Worm (Caenorhabditis elegans) whole organism, L4 larva: ENCODE data around the gene adh-1.

Experiments used
- F26F4.8 ChIP-seq: fragments of 200-800 bp; sonication (Bioruptor generic); conservative IDR thresholded peaks from 2 replicates; pipeline ENCODE4 v1.3.6; 2022; ENCODE audit warnings: missing genetic modification characterization, missing compliant biosample characterization
- F44E2.7 ChIP-seq: fragments of 200-800 bp; sonication (Bioruptor generic); IDR thresholded peaks from 2 replicates; pipeline ENCODE4 v2.1.2; 2022; ENCODE audit warnings: missing genetic modification characterization, missing compliant biosample characterization
- F49E8.2 ChIP-seq: sonication (generic microtip); optimal IDR thresholded peaks from 2 replicates; lab custom pipeline; 2016; ENCODE audit warnings: missing compliant biosample characterization, mild to moderate bottlenecking, missing genetic modification characterization, borderline replicate concordance
- Y5F2A.4 ChIP-seq: fragments of 200-800 bp; sonication (Bioruptor generic); optimal IDR thresholded peaks from 2 replicates; lab custom pipeline; 2018; ENCODE audit warnings: mild to moderate bottlenecking, missing genetic modification characterization, missing compliant biosample characterization
- Y75B8A.6 ChIP-seq: fragments of 200-800 bp; sonication (Bioruptor generic); IDR thresholded peaks from 2 replicates; pipeline ENCODE4 v1.3.6; 2022; ENCODE audit warnings: missing genetic modification reagents, missing genetic modification characterization, missing compliant biosample characterization
- aha-1 ChIP-seq: fragments of 150-350 bp; peaks from one replicate; lab custom pipeline; 2014; ENCODE audit warnings: missing biosample characterization, missing genetic modification characterization
- ama-1 ChIP-seq: fragments of 150-350 bp; optimal IDR thresholded peaks from 2 replicates; lab custom pipeline; 2014; ENCODE audit warnings: inconsistent platforms, mixed read lengths
- ceh-62 ChIP-seq: sonication (generic microtip); optimal IDR thresholded peaks from 2 replicates; lab custom pipeline; 2017; ENCODE audit warnings: missing biosample characterization, missing genetic modification characterization
- ces-1 ChIP-seq: fragments of 150-350 bp; sonication (generic microtip); optimal IDR thresholded peaks from 4 replicates; lab custom pipeline; 2014; ENCODE audit warnings: missing biosample characterization, missing genetic modification reagents, missing genetic modification characterization
- dmd-6 ChIP-seq: fragments of 200-800 bp; sonication (Bioruptor generic); IDR thresholded peaks from 2 replicates; pipeline ENCODE4 v1.3.6; 2022; ENCODE audit warnings: missing genetic modification reagents, missing genetic modification characterization, missing compliant biosample characterization
- dmd-8 ChIP-seq: fragments of 200-800 bp; sonication (Bioruptor generic); IDR thresholded peaks from 2 replicates; pipeline ENCODE4 v1.3.6; 2022; ENCODE audit warnings: missing genetic modification characterization, missing compliant biosample characterization
- dmd-9 ChIP-seq: fragments of 200-800 bp; sonication (Bioruptor generic); IDR thresholded peaks from 2 replicates; pipeline ENCODE4 v1.3.6; 2022; ENCODE audit warnings: missing genetic modification reagents, missing genetic modification characterization, missing compliant biosample characterization
- dve-1 ChIP-seq: sonication (generic microtip); optimal IDR thresholded peaks from 2 replicates; lab custom pipeline; 2017; ENCODE audit warnings: antibody characterized with exemption, mild to moderate bottlenecking, missing genetic modification characterization, missing compliant biosample characterization; ENCODE audit not compliant: insufficient read depth
- egl-43 ChIP-seq: fragments of 200-800 bp; sonication (Bioruptor generic); IDR thresholded peaks from 2 replicates; pipeline ENCODE4 v1.3.6; 2022; ENCODE audit warnings: missing genetic modification reagents, missing genetic modification characterization, missing compliant biosample characterization
- fos-1 ChIP-seq: fragments of 150-350 bp; optimal IDR thresholded peaks from 2 replicates; lab custom pipeline; 2014; ENCODE audit warnings: missing biosample characterization, missing genetic modification characterization
- gei-8 ChIP-seq: fragments of 200-800 bp; sonication (Bioruptor generic); optimal IDR thresholded peaks from 2 replicates; lab custom pipeline; 2018; ENCODE audit warnings: mild to moderate bottlenecking, missing genetic modification characterization, missing compliant biosample characterization
- hlh-30 ChIP-seq: sonication (generic microtip); optimal IDR thresholded peaks from 2 replicates; lab custom pipeline; 2017; ENCODE audit warnings: antibody characterized with exemption, mild to moderate bottlenecking, missing genetic modification characterization, missing compliant biosample characterization; ENCODE audit not compliant: insufficient read depth
- lin-29 ChIP-seq: fragments of 200-800 bp; sonication (Bioruptor generic); IDR thresholded peaks from 2 replicates; pipeline ENCODE4 v1.3.6; 2022; ENCODE audit warnings: missing genetic modification reagents, missing genetic modification characterization, missing compliant biosample characterization
- madf-5 ChIP-seq, 2 experiments: fragments of 200-800 bp; sonication (Bioruptor generic); IDR thresholded peaks; 2 replicates each; pipeline ENCODE4 v1.3.6; 2022; ENCODE audit warnings: missing compliant biosample characterization in 2 of 2, missing genetic modification characterization in 2 of 2
- mes-2 ChIP-seq: sonication (generic microtip); optimal IDR thresholded peaks from 2 replicates; lab custom pipeline; 2016; ENCODE audit warnings: missing genotype, mild to moderate bottlenecking, missing genetic modification characterization, missing compliant biosample characterization; ENCODE audit not compliant: poor library complexity, severe bottlenecking
- mxl-2 ChIP-seq: fragments of 200-800 bp; sonication (Bioruptor generic); conservative IDR thresholded peaks from 2 replicates; pipeline ENCODE4 v1.3.6; 2022; ENCODE audit warnings: missing genetic modification reagents, missing genetic modification characterization, missing compliant biosample characterization
- nhr-102 ChIP-seq: sonication (generic microtip); optimal IDR thresholded peaks from 2 replicates; lab custom pipeline; 2016; ENCODE audit warnings: mild to moderate bottlenecking, missing genetic modification characterization, moderate library complexity, missing compliant biosample characterization
- nhr-11 ChIP-seq: fragments of 150-350 bp; optimal IDR thresholded peaks from 2 replicates; lab custom pipeline; 2014; ENCODE audit warnings: missing biosample characterization, missing genetic modification characterization
- nhr-237 ChIP-seq: sonication (generic microtip); optimal IDR thresholded peaks from 2 replicates; lab custom pipeline; 2017; ENCODE audit warnings: missing biosample characterization, missing genetic modification characterization
- nhr-25 ChIP-seq: sonication (generic microtip); optimal IDR thresholded peaks from 2 replicates; lab custom pipeline; 2017; ENCODE audit warnings: missing genetic modification characterization, mild to moderate bottlenecking, missing compliant biosample characterization, antibody characterized with exemption, moderate library complexity, borderline replicate concordance; ENCODE audit not compliant: insufficient read depth
- nhr-28 ChIP-seq: fragments of 150-350 bp; optimal IDR thresholded peaks from 2 replicates; lab custom pipeline; 2014; ENCODE audit warnings: missing biosample characterization, missing genetic modification characterization
- nhr-41 ChIP-seq: fragments of 200-800 bp; sonication (Bioruptor generic); IDR thresholded peaks from 2 replicates; pipeline ENCODE4 v1.3.6; 2022; ENCODE audit warnings: missing genetic modification reagents, missing genetic modification characterization, missing compliant biosample characterization
- nhr-42 ChIP-seq: fragments of 200-800 bp; sonication (Bioruptor generic); IDR thresholded peaks from 2 replicates; pipeline ENCODE4 v1.3.6; 2022; ENCODE audit warnings: missing genetic modification characterization, missing compliant biosample characterization
- nhr-48 ChIP-seq: sonication (generic microtip); optimal IDR thresholded peaks from 2 replicates; lab custom pipeline; 2016; ENCODE audit warnings: mild to moderate bottlenecking, missing genetic modification characterization, missing compliant biosample characterization
- nhr-77 ChIP-seq: fragments of 150-350 bp; optimal IDR thresholded peaks from 2 replicates; lab custom pipeline; 2014; ENCODE audit warnings: missing biosample characterization, missing genetic modification characterization
- pha-4 ChIP-seq, 2 experiments: fragments of 150-350 bp in 1 of 2; fragments of 200-800 bp in 1 of 2; sonication (Bioruptor generic) in 1 of 2; IDR thresholded peaks in 1 of 2; optimal IDR thresholded peaks in 1 of 2; 2 replicates each; pipeline versions ENCODE4 v1.3.6 to Lab custom; 2014 to 2022; ENCODE audit warnings: missing genetic modification characterization in 2 of 2, missing genetic modification reagents in 2 of 2, missing biosample characterization in 1 of 2, missing compliant biosample characterization in 1 of 2
- sdz-12 ChIP-seq: fragments of 200-800 bp; sonication (Bioruptor generic); optimal IDR thresholded peaks from 2 replicates; lab custom pipeline; 2018; ENCODE audit warnings: mild to moderate bottlenecking, missing genetic modification characterization, missing compliant biosample characterization
- snpc-1.2 ChIP-seq: fragments of 200-800 bp; sonication (Bioruptor generic); IDR thresholded peaks from 2 replicates; pipeline ENCODE4 v1.3.6; 2022; ENCODE audit warnings: missing genetic modification reagents, missing genetic modification characterization, missing compliant biosample characterization
- spr-1 ChIP-seq: sonication (generic microtip); optimal IDR thresholded peaks from 2 replicates; lab custom pipeline; 2016; ENCODE audit warnings: mild to moderate bottlenecking, missing genetic modification characterization, missing compliant biosample characterization
- unc-62 ChIP-seq, 3 experiments: fragments of 150-350 bp in 1 of 3; sonication (generic microtip); optimal IDR thresholded peaks in 2 of 3; peaks in 1 of 3; 1 replicate in 1 of 3; 2 replicates in 2 of 3; lab custom pipeline; 2014 to 2017; ENCODE audit warnings: missing biosample characterization in 3 of 3, missing genetic modification characterization in 3 of 3, missing genetic modification reagents in 3 of 3, missing genotype in 1 of 3
- vab-7 ChIP-seq: fragments of 200-800 bp; sonication (Bioruptor generic); IDR thresholded peaks from 2 replicates; pipeline ENCODE4 v1.3.6; 2022; ENCODE audit warnings: missing genetic modification reagents, missing genetic modification characterization, missing compliant biosample characterization
- zfp-3 ChIP-seq: fragments of 200-800 bp; sonication (Bioruptor generic); conservative IDR thresholded peaks from 2 replicates; pipeline ENCODE4 v1.3.6; 2022; ENCODE audit warnings: missing genetic modification reagents, missing genetic modification characterization, missing compliant biosample characterization
- zip-11 ChIP-seq: fragments of 200-800 bp; sonication (Bioruptor generic); IDR thresholded peaks from 2 replicates; pipeline ENCODE4 v1.3.6; 2022; ENCODE audit warnings: missing genetic modification characterization, missing compliant biosample characterization
- zip-2 ChIP-seq: fragments of 150-350 bp; optimal IDR thresholded peaks from 2 replicates; lab custom pipeline; 2014; ENCODE audit warnings: missing biosample characterization, missing genetic modification characterization
- ztf-7 ChIP-seq: fragments of 150-350 bp; optimal IDR thresholded peaks from 2 replicates; lab custom pipeline; 2014; ENCODE audit warnings: missing biosample characterization, missing genetic modification characterization

Gene adh-1

DNA sequence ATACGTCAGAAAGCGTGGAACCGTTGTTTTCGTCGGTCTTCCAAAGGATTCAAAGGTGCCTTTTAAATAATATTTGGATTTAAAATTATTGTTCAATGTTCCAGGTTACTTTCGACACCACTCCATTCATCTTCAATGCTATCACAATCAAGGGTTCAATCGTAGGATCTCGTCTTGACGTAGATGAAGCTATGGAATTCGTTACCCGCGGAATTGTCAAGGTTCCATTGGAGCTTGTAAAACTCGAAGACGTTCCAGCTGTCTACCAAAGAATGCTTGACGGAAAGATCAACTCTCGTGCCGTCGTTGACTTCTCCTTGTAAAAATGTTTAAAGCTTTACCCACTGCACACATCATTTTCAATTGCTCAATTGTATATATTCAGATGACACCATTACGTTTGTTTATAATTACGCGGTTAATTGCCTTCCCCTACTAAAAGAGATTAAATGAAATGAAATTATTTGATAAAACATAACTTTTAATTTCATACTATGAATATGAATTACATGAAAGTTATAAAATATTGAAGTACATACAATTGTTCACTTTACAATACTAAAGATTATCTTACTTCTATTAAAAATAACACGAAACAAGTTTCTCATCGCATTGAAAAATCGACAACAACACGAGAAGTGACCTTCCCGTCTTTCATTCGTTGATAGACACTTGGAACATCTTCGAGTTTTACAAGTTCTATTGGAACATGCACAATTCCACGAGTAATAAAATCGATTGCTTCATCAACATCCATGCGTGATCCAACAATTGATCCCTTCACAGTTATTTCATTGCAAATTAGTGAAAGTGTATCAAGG is 1.3 kb downstream of the adh-1 start (continued):
- TF ChIP-seq madf-5 (GFP tag; IDR thresholded peaks at IDR 0.05; lab: Robert Waterston, UW) (no peak), ceh-62 (tag; lab: Kevin White, UChicago) (no peak), gei-8 (no peak), nhr-77 (tag; lab: Kevin White, UChicago) (peak; percentile 64), dmd-8 (GFP tag; lab: Robert Waterston, UW) (no peak), nhr-28 (peak; percentile 38), fos-1 (tag; lab: Kevin White, UChicago) (peak; percentile 10), zfp-3 (peak; percentile 89; the same call in 1 of the 2 replicates), dmd-9 (GFP tag; lab: Robert Waterston, UW) (no peak), nhr-25 (tag; lab: Kevin White, UChicago) (no peak), aha-1 (tag; lab: Kevin White, UChicago) (peak; percentile 46), nhr-48 (tag; lab: Kevin White, UChicago) (no peak), Y75B8A.6 (no peak), mes-2 (tag; lab: Kevin White, UChicago) (peak; percentile 46), dve-1 (no peak), spr-1 (no peak), vab-7 (no peak), zip-11 (GFP tag; lab: Robert Waterston, UW) (no peak)

DNA sequence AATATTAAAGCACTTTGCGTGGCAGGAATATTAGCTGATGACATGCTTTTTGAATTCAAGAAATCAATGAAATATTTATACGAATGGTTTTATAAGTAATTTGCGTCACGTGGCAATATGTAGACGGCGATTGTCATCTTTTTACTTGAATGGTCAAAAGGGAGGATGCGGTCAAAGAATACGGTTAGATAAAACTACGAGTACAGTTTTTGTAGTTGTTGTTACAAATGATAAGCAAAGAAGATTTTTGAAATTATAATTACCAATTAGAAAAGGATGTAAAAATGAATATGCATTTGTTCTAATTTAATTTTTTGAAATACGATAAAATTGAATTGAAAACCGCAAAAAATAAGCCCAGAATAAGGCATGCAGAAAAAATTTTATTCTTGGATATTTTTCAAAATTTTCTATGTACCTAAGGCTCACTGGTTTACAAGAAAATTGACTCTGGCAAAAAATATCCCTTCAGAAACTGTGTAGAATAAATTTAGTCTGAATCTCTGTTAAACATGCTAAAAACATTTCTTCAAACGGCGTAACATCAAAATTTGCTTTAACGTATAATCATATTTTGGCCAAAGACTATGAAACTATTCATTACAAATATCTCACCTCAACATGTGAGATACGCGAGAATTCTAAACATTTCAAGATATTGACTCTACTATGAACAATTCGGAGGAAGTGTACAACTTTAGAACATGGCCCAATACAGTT is 3.3 kb downstream of the adh-1 start, which contains the start of the genes sodh-2 and srx-76:
Gene sodh-2, minus strand, starts transcription at position 101 of the 720 bp plus-strand sequence.
Gene srx-76, plus strand, starts transcription at position 670 of the 720 bp plus-strand sequence.
- TF ChIP-seq pha-4 (GFP tag; IDR thresholded peaks at IDR 0.05; lab: Robert Waterston, UW): no peak
- no peak for TF ChIP-seq pha-4 (tag; optimal IDR thresholded peaks at IDR 0.05; lab: Kevin White, UChicago)
- peak; percentile 39 for TF ChIP-seq dve-1
- TF ChIP-seq unc-62 (GFP tag; optimal IDR thresholded peaks at IDR 0.05 in 1 of 2; lab: Kevin White, UChicago): peak in 1 of 2 experiments; percentile 85
- no peak for TF ChIP-seq unc-62 (tag; optimal IDR thresholded peaks at IDR 0.05; lab: Kevin White, UChicago)
- no peak for TF ChIP-seq nhr-42
- no peak for TF ChIP-seq dmd-9 (GFP tag; lab: Robert Waterston, UW)
- no peak for TF ChIP-seq nhr-237
- TF ChIP-seq nhr-41 (GFP tag; lab: Robert Waterston, UW): no peak
- peak; percentile 20 for TF ChIP-seq nhr-28
- TF ChIP-seq dmd-6 (GFP tag; lab: Robert Waterston, UW): no peak
- TF ChIP-seq, all 104 proteins: peak for 3

DNA sequence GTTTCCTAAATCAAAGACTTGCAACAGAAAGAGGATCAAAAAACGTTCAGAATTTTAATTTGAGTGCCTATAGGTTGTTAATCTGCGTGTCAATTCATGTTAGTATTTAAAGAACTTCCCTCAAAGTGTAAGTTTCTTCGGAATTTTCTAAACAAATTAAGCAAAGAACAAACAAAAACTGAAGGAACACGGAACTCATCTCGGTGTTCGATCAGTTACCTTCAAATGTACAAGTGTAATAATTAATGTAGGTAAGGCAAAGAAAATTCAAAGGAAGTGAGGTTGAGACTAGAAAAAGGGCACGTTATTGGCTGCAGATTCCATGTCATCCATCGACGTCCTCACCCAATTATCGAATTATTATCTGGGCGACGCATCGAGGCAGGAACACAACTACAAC is 5.9 kb downstream of the adh-1 start, which contains the start of gene K12G11.6:
Gene K12G11.6, plus strand, starts transcription at position 357 of the 400 bp plus-strand sequence.
- TF ChIP-seq nhr-102 (tag; lab: Kevin White, UChicago) (no peak), ztf-7 (no peak), mxl-2 (GFP tag; lab: Robert Waterston, UW) (no peak), unc-62 (GFP tag; optimal IDR thresholded peaks at IDR 0.05 in 1 of 2; lab: Kevin White, UChicago) (peak in 1 of 2 experiments; percentile 94), unc-62 (tag; optimal IDR thresholded peaks at IDR 0.05; lab: Kevin White, UChicago) (no peak), hlh-30 (tag; lab: Kevin White, UChicago) (no peak)
- TF ChIP-seq, all 104 proteins: peak for 1

DNA sequence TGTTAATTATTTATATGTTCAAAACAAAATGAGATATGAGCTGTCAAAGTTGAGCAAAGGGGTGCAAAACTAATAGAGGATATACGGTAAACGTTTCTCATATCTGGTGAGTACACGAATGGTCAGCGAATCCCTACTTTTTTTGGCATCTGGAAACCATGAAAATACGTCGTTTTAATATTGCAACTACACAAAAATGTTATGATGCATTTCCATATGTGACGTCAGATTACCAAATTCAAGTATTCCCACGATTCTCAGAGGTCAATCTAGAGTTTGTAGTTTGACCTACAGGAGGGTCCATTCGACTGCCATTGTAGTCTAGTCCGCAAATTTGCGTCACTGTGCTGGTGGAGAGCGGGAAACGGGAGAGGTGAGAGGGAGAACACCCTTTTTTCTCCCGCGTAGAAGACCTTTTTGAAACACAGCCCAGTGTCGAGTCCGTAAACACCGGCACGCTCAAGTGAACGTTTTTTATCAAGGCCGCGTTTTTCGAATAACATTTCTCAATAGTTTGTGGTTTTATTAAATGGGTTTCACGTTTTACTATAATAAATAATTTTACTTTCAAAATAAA is 8.4 kb downstream of the adh-1 start:
- no peak for TF ChIP-seq F26F4.8
- TF ChIP-seq snpc-1.2 (GFP tag; lab: Robert Waterston, UW): no peak
- TF ChIP-seq nhr-25 (tag; lab: Kevin White, UChicago): peak; percentile 26
- TF ChIP-seq sdz-12 (GFP tag; lab: Kevin White, UChicago): no peak
- no peak for TF ChIP-seq zfp-3
- TF ChIP-seq F49E8.2 (tag; lab: Kevin White, UChicago): no peak
- no peak for TF ChIP-seq egl-43 (GFP tag; lab: Robert Waterston, UW)
- TF ChIP-seq nhr-11 (tag; lab: Kevin White, UChicago): no peak
- TF ChIP-seq lin-29 (GFP tag; lab: Robert Waterston, UW): no peak
- no peak for TF ChIP-seq ama-1 (lab: Kevin White, UChicago)
- no peak for TF ChIP-seq zip-2 (tag; lab: Kevin White, UChicago)
- no peak for TF ChIP-seq gei-8
- no peak for TF ChIP-seq Y5F2A.4 (GFP tag; lab: Kevin White, UChicago)
- TF ChIP-seq F44E2.7 (GFP tag; lab: Robert Waterston, UW): no peak
- TF ChIP-seq nhr-28: peak; percentile 56
- no peak for TF ChIP-seq ces-1 (GFP tag; lab: Kevin White, UChicago)
